Fruit fly (Drosophila melanogaster): ENCODE data around the gene Nipsnap.

Nipsnap gene

dm6 chrX:16111655-16112054 is 38.3 kb upstream of the Nipsnap start:
- no peak for TF ChIP-seq grau (tag; optimal IDR thresholded peaks at IDR 0.05)
- TF ChIP-seq Ets65A (GFP tag): peak; percentile 75

dm6 chrX:16105715-16106114 is 32.3 kb upstream of the Nipsnap start:
- TF ChIP-seq Hmr (GFP tag; optimal IDR thresholded peaks at IDR 0.05) (peak; percentile 14), CG1792 (GFP tag; optimal IDR thresholded peaks at IDR 0.05) (no peak), oc (tag; optimal IDR thresholded peaks at IDR 0.05) (no peak), CG17186 (GFP tag; optimal IDR thresholded peaks at IDR 0.05) (no peak), kay (GFP tag; optimal IDR thresholded peaks at IDR 0.05) (no peak), NC2β (GFP tag; optimal IDR thresholded peaks at IDR 0.05) (peak; percentile 33), CG9876 (GFP tag; optimal IDR thresholded peaks at IDR 0.05) (no peak), tin (GFP tag; optimal IDR thresholded peaks at IDR 0.05) (peak; percentile 13), CG13775 (GFP tag; optimal IDR thresholded peaks at IDR 0.05) (no peak), CG10979 (tag; optimal IDR thresholded peaks at IDR 0.05) (peak; percentile 55), CG31365 (tag; optimal IDR thresholded peaks at IDR 0.05) (no peak), D (optimal IDR thresholded peaks at IDR 0.05) (no peak), D (GFP tag; optimal IDR thresholded peaks at IDR 0.05) (no peak), Six4 (GFP tag; optimal IDR thresholded peaks at IDR 0.05) (no peak), gro (GFP tag; optimal IDR thresholded peaks at IDR 0.05) (peak; percentile 18), Xrp1 (GFP tag; IDR thresholded peaks at IDR 0.05) (no peak), Rx (GFP tag; IDR thresholded peaks at IDR 0.05) (peak; percentile 36; the same call in 1 of the 2 replicates), CG9609 (GFP tag; optimal IDR thresholded peaks at IDR 0.05) (no peak), zen2 (GFP tag; IDR thresholded peaks at IDR 0.05; ENCODE audit: partially characterized antibody) (no peak), sc (optimal IDR thresholded peaks at IDR 0.05) (no peak), sc (GFP tag; optimal IDR thresholded peaks at IDR 0.05) (no peak), salm (tag; optimal IDR thresholded peaks at IDR 0.05) (no peak), NK7.1 (GFP tag; optimal IDR thresholded peaks at IDR 0.05) (no peak), zen (tag; optimal IDR thresholded peaks at IDR 0.05) (no peak), Scr (GFP tag; IDR thresholded peaks at IDR 0.05; ENCODE audit: partially characterized antibody) (no peak), tup (GFP tag; optimal IDR thresholded peaks at IDR 0.05) (no peak), Ptx1 (GFP tag; IDR thresholded peaks at IDR 0.05) (peak; percentile 47), z (GFP tag; IDR thresholded peaks at IDR 0.05) (no peak), CG12071 (GFP tag; optimal IDR thresholded peaks at IDR 0.05) (no peak), Med (GFP tag) (peak; percentile 95), CG17612 (GFP tag; IDR thresholded peaks at IDR 0.05) (no peak), CG1233 (GFP tag; optimal IDR thresholded peaks at IDR 0.05) (peak; percentile 9), CG17829 (tag; optimal IDR thresholded peaks at IDR 0.05) (peak; percentile 48), lbe (GFP tag; optimal IDR thresholded peaks at IDR 0.05) (peak; percentile 6), CG2120 (GFP tag; optimal IDR thresholded peaks at IDR 0.05) (peak; percentile 23), TFAM (GFP tag; optimal IDR thresholded peaks at IDR 0.05) (no peak), CG30431 (GFP tag; optimal IDR thresholded peaks at IDR 0.05) (no peak), CG6654 (GFP tag; optimal IDR thresholded peaks at IDR 0.05) (no peak), CG2875 (GFP tag; optimal IDR thresholded peaks at IDR 0.05) (no peak), Mes4 (GFP tag; optimal IDR thresholded peaks at IDR 0.05) (no peak), Dad (GFP tag; optimal IDR thresholded peaks at IDR 0.05) (peak; percentile 6), CG5180 (GFP tag; optimal IDR thresholded peaks at IDR 0.05) (no peak), CG3065 (GFP tag; optimal IDR thresholded peaks at IDR 0.05) (no peak), HmgD (GFP tag; optimal IDR thresholded peaks at IDR 0.05) (no peak), CG13624 (GFP tag; optimal IDR thresholded peaks at IDR 0.05) (peak; percentile 38), da (GFP tag; optimal IDR thresholded peaks at IDR 0.05) (no peak), p53 (GFP tag; optimal IDR thresholded peaks at IDR 0.05) (peak; percentile 53), lilli (GFP tag; optimal IDR thresholded peaks at IDR 0.05) (peak; percentile 60), HHEX (GFP tag; optimal IDR thresholded peaks at IDR 0.05) (peak; percentile 24)

Measured in whole organism, embryonic.